Fruit fly (Drosophila melanogaster): ENCODE data around the gene CG11997.
A peak's percentile ranks its signal among the peaks of the same experiment; 100 is the strongest.

CG11997 gene

DNA sequence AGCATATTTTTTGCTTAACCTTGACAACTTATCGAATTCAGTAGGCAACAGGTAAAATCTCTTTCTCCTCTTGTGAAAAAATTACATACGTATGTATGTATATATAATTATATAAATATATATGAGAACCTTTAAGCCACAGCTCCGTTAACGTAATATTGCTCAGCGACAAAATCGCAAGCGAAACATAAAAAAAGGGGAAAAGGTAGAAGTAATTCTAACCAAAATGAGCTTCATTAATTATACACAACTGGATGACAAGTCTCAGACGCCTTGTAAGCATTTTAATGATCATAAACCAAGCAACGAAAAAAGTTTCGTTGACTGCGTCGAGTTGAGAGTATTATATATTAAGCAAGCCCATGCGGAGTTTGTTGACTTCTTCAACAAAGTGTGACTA, 18.4 kb upstream of the CG11997 start:
- TF ChIP-seq psq (optimal IDR thresholded peaks at IDR 0.05), result no peak
- no peak for TF ChIP-seq usp (GFP tag; optimal IDR thresholded peaks at IDR 0.05)
- TF ChIP-seq EcR (GFP tag; optimal IDR thresholded peaks at IDR 0.05), result no peak
- no peak for TF ChIP-seq Dll (optimal IDR thresholded peaks at IDR 0.05)
- no peak for TF ChIP-seq pan (optimal IDR thresholded peaks at IDR 0.05)
- TF ChIP-seq CG8478 (optimal IDR thresholded peaks at IDR 0.05), result no peak

dm6 chr3R:9159756-9160383, 17.4 kb upstream of the CG11997 start:
- no peak for TF ChIP-seq psq (optimal IDR thresholded peaks at IDR 0.05)
- TF ChIP-seq CG8478 (optimal IDR thresholded peaks at IDR 0.05), result no peak
- TF ChIP-seq pan (optimal IDR thresholded peaks at IDR 0.05), result no peak
- TF ChIP-seq EcR (GFP tag; optimal IDR thresholded peaks at IDR 0.05), result no peak
- TF ChIP-seq usp (GFP tag; optimal IDR thresholded peaks at IDR 0.05), result no peak
- TF ChIP-seq Dll (optimal IDR thresholded peaks at IDR 0.05), result no peak

dm6 chr3R:9160394-9160793, 16.9 kb upstream of the CG11997 start:
- TF ChIP-seq CG8478 (optimal IDR thresholded peaks at IDR 0.05), result no peak
- TF ChIP-seq psq (optimal IDR thresholded peaks at IDR 0.05), result no peak
- TF ChIP-seq pan (optimal IDR thresholded peaks at IDR 0.05), result no peak
- TF ChIP-seq EcR (GFP tag; optimal IDR thresholded peaks at IDR 0.05), result peak; percentile 54 to 91
- TF ChIP-seq Dll (optimal IDR thresholded peaks at IDR 0.05), result no peak
- TF ChIP-seq usp (GFP tag; optimal IDR thresholded peaks at IDR 0.05), result no peak

dm6 chr3R:9168012-9168411, 9.3 kb upstream of the CG11997 start:
- no peak for TF ChIP-seq usp (GFP tag; optimal IDR thresholded peaks at IDR 0.05)
- TF ChIP-seq CG8478 (optimal IDR thresholded peaks at IDR 0.05), result no peak
- no peak for TF ChIP-seq Dll (optimal IDR thresholded peaks at IDR 0.05)
- no peak for TF ChIP-seq pan (optimal IDR thresholded peaks at IDR 0.05)
- TF ChIP-seq psq (optimal IDR thresholded peaks at IDR 0.05), result no peak
- no peak for TF ChIP-seq EcR (GFP tag; optimal IDR thresholded peaks at IDR 0.05)

DNA sequence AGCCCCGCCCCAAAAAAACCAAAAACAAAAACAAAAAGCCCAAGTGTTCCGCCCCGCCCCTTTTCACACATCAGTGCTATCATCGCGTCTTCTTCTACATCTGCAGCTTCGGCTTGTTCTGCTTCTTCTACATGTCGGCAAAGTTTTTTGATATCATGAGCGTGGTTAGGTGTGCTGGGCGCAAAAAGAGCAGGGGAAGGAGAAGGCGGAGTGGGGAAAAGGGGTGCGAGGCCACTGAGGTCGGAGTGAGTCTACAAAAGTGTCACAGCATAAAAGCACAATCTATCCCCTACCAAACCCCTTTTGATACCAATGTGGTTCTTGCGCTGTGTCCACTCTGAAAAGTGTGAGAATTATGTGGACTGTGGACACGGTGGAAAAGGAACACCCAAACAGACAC, 6.1 kb upstream of the CG11997 start:
- TF ChIP-seq usp (GFP tag; optimal IDR thresholded peaks at IDR 0.05) (no peak), Dll (optimal IDR thresholded peaks at IDR 0.05) (no peak), EcR (GFP tag; optimal IDR thresholded peaks at IDR 0.05) (no peak), pan (optimal IDR thresholded peaks at IDR 0.05) (no peak), psq (optimal IDR thresholded peaks at IDR 0.05) (no peak), CG8478 (optimal IDR thresholded peaks at IDR 0.05) (no peak)

DNA sequence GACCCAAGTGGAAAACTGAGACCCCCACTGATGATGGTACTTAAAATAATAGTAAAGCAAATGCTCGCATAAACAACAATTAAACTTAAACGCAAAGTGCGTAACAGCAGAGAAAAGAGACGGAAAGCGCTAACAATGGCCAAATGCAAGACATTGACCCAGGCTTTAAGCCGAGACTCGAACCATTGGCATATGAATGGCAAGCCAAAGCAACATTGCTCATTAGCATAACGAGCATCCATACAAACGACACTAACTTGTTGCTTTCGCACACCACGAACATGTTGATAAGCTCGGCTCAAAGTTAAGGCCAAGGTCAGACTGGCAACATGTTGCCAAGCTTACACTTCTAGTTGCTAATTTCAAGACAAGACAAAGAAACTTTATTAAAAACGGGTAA, 2.5 kb upstream of the CG11997 start:
- TF ChIP-seq psq (optimal IDR thresholded peaks at IDR 0.05), result no peak
- TF ChIP-seq EcR (GFP tag; optimal IDR thresholded peaks at IDR 0.05), result peak in 1 of 2 experiments; percentile 66
- TF ChIP-seq Dll (optimal IDR thresholded peaks at IDR 0.05), result no peak
- TF ChIP-seq usp (GFP tag; optimal IDR thresholded peaks at IDR 0.05), result no peak

- no peak for TF ChIP-seq psq (optimal IDR thresholded peaks at IDR 0.05)
- no peak for TF ChIP-seq pan (optimal IDR thresholded peaks at IDR 0.05)
- TF ChIP-seq Dll (optimal IDR thresholded peaks at IDR 0.05), result no peak
- TF ChIP-seq usp (GFP tag; optimal IDR thresholded peaks at IDR 0.05), result no peak
- TF ChIP-seq CG8478 (optimal IDR thresholded peaks at IDR 0.05), result no peak
- TF ChIP-seq EcR (GFP tag; optimal IDR thresholded peaks at IDR 0.05), result no peak
Measured at dm6 chr3R:9189890-9190640, 12.7 kb downstream of the CG11997 start.

DNA sequence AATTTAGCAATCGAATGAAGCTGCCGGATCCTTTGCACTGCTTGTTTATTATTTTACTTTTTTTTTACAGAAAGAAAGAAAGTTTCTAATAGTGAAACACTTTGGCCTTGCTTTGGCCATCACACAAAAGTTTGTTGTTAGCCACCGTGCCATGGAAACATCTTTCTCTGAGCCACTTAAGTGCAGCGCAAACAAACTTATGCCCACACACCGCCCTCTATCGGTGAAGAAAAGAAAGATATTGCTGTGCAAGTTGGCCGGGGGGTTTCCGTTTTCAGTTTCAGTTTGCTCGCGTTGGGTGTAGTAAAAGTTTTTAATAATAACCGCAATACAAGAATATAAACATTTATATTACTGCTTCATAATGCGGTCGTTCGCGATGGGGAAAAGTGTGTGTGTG, 18.5 kb downstream of the CG11997 start:
- TF ChIP-seq pan (optimal IDR thresholded peaks at IDR 0.05) (no peak), psq (optimal IDR thresholded peaks at IDR 0.05) (no peak), Dll (optimal IDR thresholded peaks at IDR 0.05) (no peak)

dm6 chr3R:9213029-9213428, 35.7 kb downstream of the CG11997 start:
- no peak for TF ChIP-seq CG8478 (optimal IDR thresholded peaks at IDR 0.05)
- no peak for TF ChIP-seq Dll (optimal IDR thresholded peaks at IDR 0.05)
- TF ChIP-seq pan (optimal IDR thresholded peaks at IDR 0.05), result no peak
- TF ChIP-seq EcR (GFP tag; optimal IDR thresholded peaks at IDR 0.05), result no peak
- TF ChIP-seq usp (GFP tag; optimal IDR thresholded peaks at IDR 0.05), result no peak
- no peak for TF ChIP-seq psq (optimal IDR thresholded peaks at IDR 0.05)

dm6 chr3R:9214235-9214634, 36.9 kb downstream of the CG11997 start:
- TF ChIP-seq Dll (optimal IDR thresholded peaks at IDR 0.05), result no peak
- TF ChIP-seq CG8478 (optimal IDR thresholded peaks at IDR 0.05), result no peak
- no peak for TF ChIP-seq EcR (GFP tag; optimal IDR thresholded peaks at IDR 0.05)
- TF ChIP-seq usp (GFP tag; optimal IDR thresholded peaks at IDR 0.05), result no peak
- no peak for TF ChIP-seq pan (optimal IDR thresholded peaks at IDR 0.05)
- TF ChIP-seq psq (optimal IDR thresholded peaks at IDR 0.05), result no peak

dm6 chr3R:9215551-9215950, 38.2 kb downstream of the CG11997 start:
- no peak for TF ChIP-seq pan (optimal IDR thresholded peaks at IDR 0.05)
- no peak for TF ChIP-seq Dll (optimal IDR thresholded peaks at IDR 0.05)
- no peak for TF ChIP-seq usp (GFP tag; optimal IDR thresholded peaks at IDR 0.05)
- TF ChIP-seq CG8478 (optimal IDR thresholded peaks at IDR 0.05), result no peak
- no peak for TF ChIP-seq psq (optimal IDR thresholded peaks at IDR 0.05)
- no peak for TF ChIP-seq EcR (GFP tag; optimal IDR thresholded peaks at IDR 0.05)

dm6 chr3R:9217607-9218006, 40.3 kb downstream of the CG11997 start:
- TF ChIP-seq CG8478 (optimal IDR thresholded peaks at IDR 0.05) (no peak), EcR (GFP tag; optimal IDR thresholded peaks at IDR 0.05) (peak in 1 of 2 experiments; percentile 24), usp (GFP tag; optimal IDR thresholded peaks at IDR 0.05) (no peak), psq (optimal IDR thresholded peaks at IDR 0.05) (no peak)

Data from whole organism.